Worm (Caenorhabditis elegans): ENCODE results near the gene srg-42.
A peak's percentile ranks its signal among the peaks of the same experiment; 100 is the strongest.

Gene srg-42

ce11 chrV:11113041-11113574 is 44.7 kb downstream of the srg-42 start, which contains the start of gene erfa-3 (continued):
- TF ChIP-seq lsy-2 (tag; optimal IDR thresholded peaks at IDR 0.05) (peak in 1 of 2 experiments; percentile 73), R02D3.7 (tag; optimal IDR thresholded peaks at IDR 0.05) (no peak), hmg-1.1 (GFP tag; IDR thresholded peaks at IDR 0.05) (peak; percentile 70), hif-1 (tag; optimal IDR thresholded peaks at IDR 0.05) (peak in 1 of 2 experiments; percentile 56), dpl-1 (GFP tag; optimal IDR thresholded peaks at IDR 0.05) (peak; percentile 71), dve-1 (tag; optimal IDR thresholded peaks at IDR 0.05; ENCODE audit: insufficient read depth) (peak; percentile 77), aha-1 (tag) (peak; percentile 31), rbr-2 (tag; optimal IDR thresholded peaks at IDR 0.05) (peak; percentile 47), lin-13 (GFP tag; optimal IDR thresholded peaks at IDR 0.05) (peak; percentile 60), jun-1 (tag; optimal IDR thresholded peaks at IDR 0.05) (no peak), mxl-3 (GFP tag; optimal IDR thresholded peaks at IDR 0.05) (peak; percentile 49), unc-130 (GFP tag; optimal IDR thresholded peaks at IDR 0.05) (peak; percentile 75)

ce11 chrV:11109647-11110046 is 48.2 kb downstream of the srg-42 start, which contains the start of gene Y42A5A.5:
Gene Y42A5A.5, minus strand, starts transcription at chrV:11109747.
- TF ChIP-seq aha-1 (tag) = peak; percentile 58
